Worm (Caenorhabditis elegans) whole organism, late embryonic: ENCODE results near the gene F13A2.9.

Experiments used
- K02D7.2 ChIP-seq: sonication (generic microtip); optimal IDR thresholded peaks from 2 replicates; lab custom pipeline; 2017; ENCODE audit warnings: mild to moderate bottlenecking, missing genetic modification characterization, missing compliant biosample characterization
- ahr-1 ChIP-seq: sonication (generic microtip); optimal IDR thresholded peaks from 2 replicates; lab custom pipeline; 2016; ENCODE audit warnings: missing genetic modification characterization, missing compliant biosample characterization
- ama-1 ChIP-seq: fragments of 150-350 bp; optimal IDR thresholded peaks from 2 replicates; lab custom pipeline; 2014
- ceh-34 ChIP-seq: sonication (generic microtip); optimal IDR thresholded peaks from 2 replicates; lab custom pipeline; 2016; ENCODE audit warnings: mild to moderate bottlenecking, missing genetic modification characterization, missing compliant biosample characterization
- ceh-9 ChIP-seq: sonication (generic microtip); optimal IDR thresholded peaks from 2 replicates; lab custom pipeline; 2016; ENCODE audit warnings: mild to moderate bottlenecking, missing genetic modification characterization, inconsistent platforms, missing compliant biosample characterization
- che-1 ChIP-seq: sonication (generic microtip); optimal IDR thresholded peaks from 2 replicates; lab custom pipeline; 2016; ENCODE audit warnings: mild to moderate bottlenecking, missing genetic modification characterization, missing compliant biosample characterization
- dmd-4 ChIP-seq: sonication (generic microtip); optimal IDR thresholded peaks from 2 replicates; lab custom pipeline; 2016; ENCODE audit warnings: borderline replicate concordance, missing genetic modification characterization, missing compliant biosample characterization
- elt-4 ChIP-seq: sonication (generic microtip); optimal IDR thresholded peaks from 2 replicates; lab custom pipeline; 2016; ENCODE audit warnings: missing genetic modification characterization, missing compliant biosample characterization
- eyg-1 ChIP-seq: sonication (generic microtip); optimal IDR thresholded peaks from 2 replicates; lab custom pipeline; 2016; ENCODE audit warnings: missing genotype, missing genetic modification characterization, missing compliant biosample characterization
- gmeb-2 ChIP-seq: sonication (generic microtip); optimal IDR thresholded peaks from 2 replicates; lab custom pipeline; 2016; ENCODE audit warnings: missing genetic modification characterization, inconsistent platforms, missing compliant biosample characterization
- hlh-13 ChIP-seq: fragments of 200-800 bp; sonication (Bioruptor generic); optimal IDR thresholded peaks from 2 replicates; lab custom pipeline; 2018; ENCODE audit warnings: mild to moderate bottlenecking, missing genetic modification characterization, missing compliant biosample characterization
- hlh-15 ChIP-seq: sonication (generic microtip); optimal IDR thresholded peaks from 2 replicates; lab custom pipeline; 2016; ENCODE audit warnings: missing genetic modification characterization, missing compliant biosample characterization
- nhr-11 ChIP-seq: fragments of 150-350 bp; optimal IDR thresholded peaks from 2 replicates; lab custom pipeline; 2014; ENCODE audit warnings: missing biosample characterization, missing genetic modification characterization
- npax-4 ChIP-seq: sonication (generic microtip); optimal IDR thresholded peaks from 2 replicates; lab custom pipeline; 2016; ENCODE audit warnings: missing genetic modification characterization, missing compliant biosample characterization
- pha-4 ChIP-seq: fragments of 150-350 bp; optimal IDR thresholded peaks from 2 replicates; lab custom pipeline; 2018; ENCODE audit warnings: missing biosample characterization, missing genetic modification reagents, missing genetic modification characterization
- rnt-1 ChIP-seq: sonication (generic microtip); optimal IDR thresholded peaks from 2 replicates; lab custom pipeline; 2016; ENCODE audit warnings: missing genetic modification characterization, missing compliant biosample characterization
- sox-2 ChIP-seq: fragments of 200-800 bp; sonication (Bioruptor generic); IDR thresholded peaks from 2 replicates; pipeline ENCODE4 v1.3.6; 2022; ENCODE audit warnings: missing genetic modification reagents, missing genetic modification characterization, missing compliant biosample characterization
- tbx-2 ChIP-seq: sonication (generic microtip); optimal IDR thresholded peaks from 2 replicates; lab custom pipeline; 2016; ENCODE audit warnings: missing genetic modification characterization, missing compliant biosample characterization
- tbx-7 ChIP-seq: sonication (generic microtip); optimal IDR thresholded peaks from 2 replicates; lab custom pipeline; 2016; ENCODE audit warnings: missing genotype, missing genetic modification characterization, missing compliant biosample characterization
- unc-3 ChIP-seq, 2 experiments: fragments of 200-800 bp in 1 of 2; sonication (Bioruptor generic) in 1 of 2; sonication (generic microtip) in 1 of 2; conservative IDR thresholded peaks in 1 of 2; optimal IDR thresholded peaks in 1 of 2; 2 replicates each; pipeline versions ENCODE4 v1.3.6 to Lab custom; 2016 to 2022; ENCODE audit warnings: missing compliant biosample characterization in 2 of 2, missing genetic modification characterization in 2 of 2, missing genetic modification reagents in 1 of 2
- unc-86 ChIP-seq: sonication (generic microtip); optimal IDR thresholded peaks from 2 replicates; lab custom pipeline; 2016; ENCODE audit warnings: missing genetic modification characterization, missing compliant biosample characterization
- ztf-16 ChIP-seq: sonication (generic microtip); optimal IDR thresholded peaks from 2 replicates; lab custom pipeline; 2017; ENCODE audit warnings: missing genetic modification characterization, missing compliant biosample characterization

Gene F13A2.9

DNA sequence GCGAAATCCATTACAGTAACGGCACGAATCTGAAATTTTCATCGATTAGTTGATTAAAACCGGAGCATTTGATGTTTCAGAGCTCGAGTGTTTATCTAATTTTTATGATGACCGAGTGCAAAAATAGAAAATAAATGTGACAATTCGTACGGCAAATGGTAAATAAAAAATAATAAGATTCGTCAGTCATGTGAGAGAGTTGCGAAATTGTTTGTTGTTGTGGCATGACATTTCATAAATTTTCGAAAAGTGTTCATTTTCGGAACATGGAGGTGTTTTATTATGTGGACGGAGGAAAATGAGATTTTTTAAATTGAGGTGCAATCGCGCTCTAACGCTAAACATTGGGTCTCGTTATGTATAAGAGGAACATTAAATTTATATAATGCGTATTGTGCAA lies 45.6 kb downstream of the F13A2.9 start:
- TF ChIP-seq unc-3 (GFP tag; conservative IDR thresholded peaks at IDR 0.05; lab: Robert Waterston, UW), result no peak
- no peak for TF ChIP-seq unc-3 (tag; optimal IDR thresholded peaks at IDR 0.05; lab: Kevin White, UChicago)
- TF ChIP-seq ceh-34, result no peak
- TF ChIP-seq hlh-13, result no peak
- TF ChIP-seq elt-4 (tag; lab: Kevin White, UChicago), result no peak
- no peak for TF ChIP-seq tbx-2 (tag; lab: Kevin White, UChicago)

DNA sequence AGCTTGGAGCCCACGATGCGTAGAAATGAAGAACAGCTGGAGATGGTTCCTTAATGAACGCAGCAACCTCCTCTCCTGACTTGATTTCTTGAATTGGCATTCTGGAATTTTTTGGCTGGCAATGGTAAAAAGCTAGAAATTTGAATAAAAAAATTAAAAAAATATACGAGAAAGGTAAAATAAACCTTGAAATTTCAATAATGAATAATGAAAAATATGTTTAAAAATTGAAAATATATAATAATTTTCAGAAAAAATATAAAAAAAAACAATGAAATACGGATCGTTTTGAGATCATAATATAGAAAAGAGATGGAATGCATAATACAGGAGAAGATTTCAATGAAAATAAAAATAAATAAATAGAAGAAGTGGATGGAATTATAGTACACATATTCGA lies 46.1 kb downstream of the F13A2.9 start, which contains the start of gene glrx-3:
Gene glrx-3 (minus strand): TSS at position 101 of the 400 bp plus-strand sequence.
- no peak for TF ChIP-seq che-1 (tag; lab: Kevin White, UChicago)
- TF ChIP-seq dmd-4 (tag; lab: Kevin White, UChicago), result no peak
- TF ChIP-seq sox-2, result no peak
- TF ChIP-seq ama-1, result no peak
- TF ChIP-seq ztf-16, result no peak
- TF ChIP-seq ceh-9, result no peak
- TF ChIP-seq eyg-1 (tag; lab: Kevin White, UChicago), result no peak
- TF ChIP-seq unc-86 (tag; lab: Kevin White, UChicago), result no peak
- TF ChIP-seq ahr-1 (tag; lab: Kevin White, UChicago), result no peak
- TF ChIP-seq gmeb-2 (tag; lab: Kevin White, UChicago), result no peak
- no peak for TF ChIP-seq K02D7.2 (tag; lab: Kevin White, UChicago)
- no peak for TF ChIP-seq unc-3 (GFP tag; conservative IDR thresholded peaks at IDR 0.05; lab: Robert Waterston, UW)
- TF ChIP-seq unc-3 (tag; optimal IDR thresholded peaks at IDR 0.05; lab: Kevin White, UChicago), result no peak
- no peak for TF ChIP-seq elt-4 (tag; lab: Kevin White, UChicago)
- TF ChIP-seq tbx-7 (tag; lab: Kevin White, UChicago), result no peak
- no peak for TF ChIP-seq npax-4 (tag; lab: Kevin White, UChicago)
- no peak for TF ChIP-seq rnt-1 (tag; lab: Kevin White, UChicago)

- TF ChIP-seq pha-4 (tag; lab: Kevin White, UChicago) (no peak), nhr-11 (tag; lab: Kevin White, UChicago) (no peak), hlh-15 (no peak)
- TF ChIP-seq, all 69 proteins: peak for 0
Observed at ce11 chrV:4339479-4339878, 47.8 kb downstream of the F13A2.9 start.
